Fruit fly (Drosophila melanogaster) Kc167 (cell line): ENCODE measurements around the gene CG13623.
A peak's percentile ranks its signal among the peaks of the same experiment; 100 is the strongest.

ENCODE experiments used
- Myc ChIP-seq: fragments of >200 bp; optimal IDR thresholded peaks from 2 replicates; lab custom pipeline; 2017; ENCODE audit warnings: missing external identifiers
- Sin3A ChIP-seq: fragments of >200 bp; optimal IDR thresholded peaks from 2 replicates; lab custom pipeline; 2018; ENCODE audit warnings: missing external identifiers
- h ChIP-seq: fragments of >200 bp; optimal IDR thresholded peaks from 3 replicates; lab custom pipeline; 2018; ENCODE audit warnings: missing external identifiers
- insv ChIP-seq: fragments of >200 bp; optimal IDR thresholded peaks from 3 replicates; lab custom pipeline; 2018; ENCODE audit warnings: missing external identifiers
- psq ChIP-seq: fragments of >200 bp; optimal IDR thresholded peaks from 2 replicates; lab custom pipeline; 2017; ENCODE audit warnings: missing external identifiers
- ttk ChIP-seq: sonication (Bioruptor generic); optimal IDR thresholded peaks from 2 replicates; lab custom pipeline; 2017; ENCODE audit warnings: missing external identifiers

The CG13623 gene

DNA sequence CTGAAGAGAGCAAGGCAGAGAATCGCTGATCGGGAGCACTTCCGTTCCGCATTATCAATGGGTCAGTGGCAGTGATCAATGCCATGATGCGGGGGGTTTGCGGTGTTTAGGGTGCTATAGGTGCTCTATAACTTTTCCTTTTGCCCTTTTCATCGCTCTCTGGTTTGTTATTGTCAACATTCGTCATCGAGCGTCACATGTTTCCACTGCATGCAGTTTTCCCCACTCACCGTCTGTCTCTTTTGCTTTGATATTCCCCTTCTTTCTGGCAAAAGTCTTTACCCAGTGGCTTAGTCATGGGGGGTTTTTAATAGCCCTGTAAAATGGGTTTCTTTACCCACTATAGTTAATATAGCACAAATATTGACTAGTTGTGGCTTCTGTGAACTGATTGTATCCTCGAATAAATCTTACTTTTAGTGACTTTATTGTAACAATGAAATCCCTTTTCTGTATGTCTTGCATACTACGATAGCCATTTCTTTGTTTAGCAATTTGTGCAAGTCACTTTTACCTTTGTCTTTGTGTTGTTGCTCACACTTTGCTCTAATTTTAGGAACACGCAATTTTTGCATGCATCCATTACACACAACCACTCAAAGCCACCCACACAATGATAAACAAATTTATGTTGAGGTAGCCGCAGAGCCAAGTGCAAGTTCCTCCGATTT is 36.5 kb upstream of the CG13623 start:
- TF ChIP-seq Myc (lab: Kevin White, UChicago), result no peak
- TF ChIP-seq psq (lab: Kevin White, UChicago), result no peak
- no peak for TF ChIP-seq Sin3A
- no peak for TF ChIP-seq h
- TF ChIP-seq insv (lab: Kevin White, UChicago), result no peak
- TF ChIP-seq ttk (lab: Kevin White, UChicago), result no peak

DNA sequence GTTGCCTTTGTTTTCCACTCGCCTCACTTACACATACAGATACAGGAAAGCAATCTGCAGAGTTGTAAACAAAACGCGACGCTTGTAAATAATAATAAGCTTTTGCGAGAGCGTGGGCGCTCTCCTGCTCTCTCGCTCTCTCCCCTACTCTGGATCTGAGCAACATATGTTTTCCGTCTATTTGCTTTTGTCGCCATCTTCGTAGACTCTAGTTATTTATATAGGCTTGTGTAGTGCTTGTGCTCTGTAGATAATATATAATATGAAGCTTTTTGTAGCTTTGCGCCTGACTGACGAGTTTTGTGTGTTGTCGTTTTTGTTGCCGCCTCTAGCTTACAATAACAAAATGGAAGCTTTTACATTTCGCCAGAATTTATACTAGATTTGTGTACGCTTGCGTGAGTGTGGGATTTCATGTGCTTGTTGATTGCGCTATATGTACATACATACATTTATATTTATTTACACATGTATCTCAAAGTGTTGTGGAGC is 35.4 kb upstream of the CG13623 start:
- peak; percentile 84 for TF ChIP-seq psq (lab: Kevin White, UChicago)
- TF ChIP-seq h, result no peak

DNA sequence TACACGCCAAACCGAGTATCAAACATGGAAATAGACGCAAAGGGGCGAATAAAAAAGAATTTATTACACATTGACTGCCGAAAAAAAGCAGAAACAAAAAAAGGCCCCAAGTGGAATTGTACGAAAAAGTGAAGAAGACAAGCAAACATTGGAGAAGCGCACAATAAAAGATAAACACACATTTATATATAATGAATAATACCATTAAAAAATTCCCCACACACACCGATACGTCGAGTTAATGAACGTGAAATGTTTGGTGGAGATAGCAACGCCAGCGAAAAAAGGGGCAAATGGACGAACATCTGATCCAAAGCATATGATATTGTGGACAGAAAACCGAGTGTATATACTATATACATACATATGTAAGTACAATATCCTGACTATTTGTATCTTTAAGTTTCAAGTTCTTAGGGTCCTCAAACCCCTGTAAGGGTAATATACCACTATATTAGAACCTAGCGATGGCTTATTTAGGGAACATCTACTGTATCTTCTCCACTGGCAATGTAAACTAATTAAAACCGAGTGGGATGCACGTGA is 34.5 kb upstream of the CG13623 start:
- TF ChIP-seq insv (lab: Kevin White, UChicago), result no peak
- TF ChIP-seq psq (lab: Kevin White, UChicago), result peak; percentile 11

dm6 chr3R:24564191-24564798 is 33.9 kb upstream of the CG13623 start:
- TF ChIP-seq psq (lab: Kevin White, UChicago) (no peak), Myc (lab: Kevin White, UChicago) (no peak), h (no peak), ttk (lab: Kevin White, UChicago) (no peak), Sin3A (no peak), insv (lab: Kevin White, UChicago) (no peak)

dm6 chr3R:24563039-24563825 is 32.9 kb upstream of the CG13623 start:
- TF ChIP-seq Sin3A (no peak), ttk (lab: Kevin White, UChicago) (no peak), psq (lab: Kevin White, UChicago) (no peak), h (no peak), insv (lab: Kevin White, UChicago) (no peak), Myc (lab: Kevin White, UChicago) (no peak)

DNA sequence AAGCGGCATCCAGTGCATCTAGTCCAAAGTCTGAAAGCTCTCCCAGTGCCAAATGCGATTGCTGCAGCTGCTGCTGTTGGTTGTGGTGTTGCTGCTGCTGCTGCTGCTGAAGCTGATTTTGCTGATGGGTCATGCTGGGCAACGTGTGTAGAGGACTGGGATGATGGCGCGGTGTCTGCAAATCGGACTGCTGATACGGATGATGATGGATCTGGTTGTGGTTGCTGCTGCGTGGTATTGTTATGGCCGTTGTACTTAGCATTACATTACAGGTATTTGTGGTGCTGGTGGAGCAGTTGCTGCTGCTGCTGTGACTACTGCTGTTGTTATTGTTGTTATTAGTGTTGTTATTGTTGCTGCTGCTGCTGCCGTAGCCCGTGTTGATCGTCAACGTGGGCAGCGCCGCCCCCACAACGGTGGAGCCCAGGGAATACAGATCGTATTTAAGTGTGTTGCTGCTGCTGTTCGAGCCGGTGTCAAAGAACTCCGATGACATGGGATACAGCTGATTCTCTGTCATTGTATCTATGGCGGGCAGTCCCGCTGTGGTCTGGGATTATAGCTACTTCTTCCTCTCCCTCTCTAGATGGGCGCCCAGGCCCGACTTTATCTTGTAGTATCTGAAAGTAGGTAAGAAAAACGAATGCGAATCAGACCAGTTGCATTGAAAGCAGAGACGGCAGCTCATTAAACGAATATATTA is 32.1 kb upstream of the CG13623 start:
- TF ChIP-seq insv (lab: Kevin White, UChicago), result no peak
- TF ChIP-seq Sin3A, result no peak

DNA sequence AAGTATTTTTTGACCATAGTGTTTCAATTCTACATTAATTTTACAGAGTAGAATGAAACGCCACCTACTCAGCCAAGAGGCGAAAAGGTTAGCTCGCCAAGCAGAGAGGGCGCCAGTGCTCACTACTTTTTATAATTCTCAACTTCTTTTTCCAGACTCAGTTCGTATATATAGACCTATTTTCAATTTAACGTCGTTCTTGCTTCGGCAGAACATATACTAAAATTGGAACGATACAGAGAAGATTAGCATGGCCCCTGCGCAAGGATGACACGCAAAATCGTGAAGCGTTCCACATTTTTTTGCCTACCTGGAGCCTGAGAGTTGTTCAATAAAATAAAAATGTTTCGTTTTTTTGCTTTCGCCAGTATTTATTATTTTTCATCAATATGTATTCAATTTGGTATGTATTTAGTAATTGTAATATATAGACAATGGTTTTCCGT is 26.7 kb upstream of the CG13623 start:
- TF ChIP-seq psq (lab: Kevin White, UChicago) (no peak), h (no peak), Myc (lab: Kevin White, UChicago) (no peak), Sin3A (no peak), insv (lab: Kevin White, UChicago) (no peak), ttk (lab: Kevin White, UChicago) (no peak)

dm6 chr3R:24556554-24556953 is 26.2 kb upstream of the CG13623 start:
- TF ChIP-seq ttk (lab: Kevin White, UChicago) (no peak), Sin3A (no peak), Myc (lab: Kevin White, UChicago) (no peak), h (no peak), psq (lab: Kevin White, UChicago) (no peak), insv (lab: Kevin White, UChicago) (no peak)

- TF ChIP-seq Sin3A (no peak), h (no peak), ttk (lab: Kevin White, UChicago) (no peak), Myc (lab: Kevin White, UChicago) (no peak), psq (lab: Kevin White, UChicago) (no peak), insv (lab: Kevin White, UChicago) (no peak)
Observed at dm6 chr3R:24555932-24556331, 25.6 kb upstream of the CG13623 start.

DNA sequence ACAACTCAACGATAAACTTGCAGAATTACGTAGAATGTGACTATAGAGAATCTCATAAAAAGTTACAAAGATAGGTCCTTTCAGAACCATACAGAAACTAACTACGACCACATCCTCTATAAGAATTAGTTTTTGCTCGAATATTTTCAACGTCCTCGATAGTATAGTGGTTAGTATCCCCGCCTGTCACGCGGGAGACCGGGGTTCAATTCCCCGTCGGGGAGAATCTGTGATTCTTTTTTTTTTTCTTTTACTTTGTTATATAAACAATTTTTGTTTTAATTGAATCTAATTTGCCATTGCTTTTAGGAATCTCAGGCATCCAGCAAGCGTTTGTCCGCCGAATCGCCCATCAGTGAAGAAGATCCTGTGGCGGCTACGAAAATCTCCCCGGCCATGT is 24.8 kb upstream of the CG13623 start:
- TF ChIP-seq psq (lab: Kevin White, UChicago) (no peak), h (no peak), ttk (lab: Kevin White, UChicago) (no peak), Myc (lab: Kevin White, UChicago) (no peak), insv (lab: Kevin White, UChicago) (no peak), Sin3A (no peak)

- no peak for TF ChIP-seq h
- TF ChIP-seq psq (lab: Kevin White, UChicago), result no peak
- no peak for TF ChIP-seq insv (lab: Kevin White, UChicago)
- no peak for TF ChIP-seq ttk (lab: Kevin White, UChicago)
- no peak for TF ChIP-seq Myc (lab: Kevin White, UChicago)
- no peak for TF ChIP-seq Sin3A
Observed at dm6 chr3R:24550802-24551391, 20.5 kb upstream of the CG13623 start.
